Fruit fly (Drosophila melanogaster): ENCODE measurements around the gene CG32052.

dm6 chr3L:9814621-9815020, 27.8 kb downstream of the CG32052 start:
- TF ChIP-seq tj (GFP tag; optimal IDR thresholded peaks at IDR 0.05) (no peak), bab1 (GFP tag; optimal IDR thresholded peaks at IDR 0.05) (no peak), CG12768 (GFP tag; optimal IDR thresholded peaks at IDR 0.05) (no peak), CG14711 (tag; optimal IDR thresholded peaks at IDR 0.05) (no peak), CG7101 (tag; optimal IDR thresholded peaks at IDR 0.05) (no peak), CG1620 (GFP tag; optimal IDR thresholded peaks at IDR 0.05) (no peak), CG11617 (GFP tag; optimal IDR thresholded peaks at IDR 0.05) (no peak), kay (GFP tag; ENCODE audit: borderline replicate concordance) (no peak)
